Fruit fly (Drosophila melanogaster) whole organism, wandering third instar larva: Measurements from ENCODE around the gene hec.

Experiments used
- Abd-B ChIP-seq: fragments of >200 bp; optimal IDR thresholded peaks from 2 replicates; lab custom pipeline; 2017; ENCODE audit warnings: missing biosample characterization, missing genetic modification characterization
- CG32264 ChIP-seq: fragments of 200-800 bp; sonication (Bioruptor generic); optimal IDR thresholded peaks from 2 replicates; lab custom pipeline; 2016; ENCODE audit warnings: missing biosample characterization, missing genetic modification characterization
- CG9705 ChIP-seq: fragments of 200-800 bp; sonication (Bioruptor generic); optimal IDR thresholded peaks from 2 replicates; lab custom pipeline; 2018; ENCODE audit warnings: missing biosample characterization, mild to moderate bottlenecking, missing genetic modification characterization
- CrebA ChIP-seq: fragments of 200-800 bp; sonication (Bioruptor generic); optimal IDR thresholded peaks from 2 replicates; lab custom pipeline; 2016; ENCODE audit warnings: missing biosample characterization, mild to moderate bottlenecking, missing genetic modification characterization, borderline replicate concordance
- Dfd ChIP-seq: fragments of >200 bp; optimal IDR thresholded peaks from 2 replicates; lab custom pipeline; 2017; ENCODE audit warnings: missing biosample characterization, missing genetic modification characterization
- GATAd ChIP-seq: sonication (Bioruptor generic); optimal IDR thresholded peaks from 2 replicates; lab custom pipeline; 2016; ENCODE audit warnings: missing biosample characterization, missing genetic modification characterization
- Hnf4 ChIP-seq: fragments of 200-800 bp; sonication (Bioruptor generic); optimal IDR thresholded peaks from 2 replicates; lab custom pipeline; 2016; ENCODE audit warnings: missing biosample characterization, mild to moderate bottlenecking, missing genetic modification characterization
- Hr78 ChIP-seq: fragments of >200 bp; optimal IDR thresholded peaks from 2 replicates; lab custom pipeline; 2017; ENCODE audit warnings: missing biosample characterization, missing genetic modification characterization
- Hr83 ChIP-seq: fragments of 200-300 bp; sonication (Bioruptor generic); optimal IDR thresholded peaks from 2 replicates; lab custom pipeline; 2016; ENCODE audit warnings: missing biosample characterization, mild to moderate bottlenecking, missing genetic modification characterization, moderate library complexity; ENCODE audit not compliant: poor library complexity, severe bottlenecking
- Jra ChIP-seq: sonication (Bioruptor generic); optimal IDR thresholded peaks from 2 replicates; lab custom pipeline; 2016; ENCODE audit warnings: missing biosample characterization, missing genetic modification characterization
- Mio ChIP-seq: sonication (Bioruptor generic); optimal IDR thresholded peaks from 2 replicates; lab custom pipeline; 2016; ENCODE audit warnings: missing biosample characterization, missing genetic modification characterization
- Myc ChIP-seq: fragments of >200 bp; optimal IDR thresholded peaks from 2 replicates; lab custom pipeline; 2017
- N ChIP-seq: fragments of >200 bp; optimal IDR thresholded peaks from 2 replicates; lab custom pipeline; 2018; ENCODE audit warnings: missing biosample characterization, missing external identifiers, missing genetic modification characterization
- OdsH ChIP-seq: fragments of 200-800 bp; sonication (Bioruptor generic); optimal IDR thresholded peaks from 2 replicates; lab custom pipeline; 2016; ENCODE audit warnings: missing biosample characterization, mild to moderate bottlenecking, missing genetic modification characterization
- Rel ChIP-seq, 2 experiments: fragments of 200-800 bp; sonication (Bioruptor generic) in 1 of 2; optimal IDR thresholded peaks; 2 replicates in 1 of 2; 3 replicates in 1 of 2; lab custom pipeline; 2016 to 2019; ENCODE audit warnings: mild to moderate bottlenecking in 2 of 2, missing biosample characterization in 2 of 2, missing genetic modification characterization in 2 of 2, moderate library complexity in 1 of 2
- Vsx2 ChIP-seq: fragments of 200-300, 225-300 bp; sonication (Bioruptor generic); optimal IDR thresholded peaks from 2 replicates; lab custom pipeline; 2018; ENCODE audit warnings: missing biosample characterization, missing genetic modification characterization; ENCODE audit not compliant: partially characterized antibody
- br ChIP-seq: fragments of 200-800 bp; sonication (Bioruptor generic); optimal IDR thresholded peaks from 2 replicates; lab custom pipeline; 2016; ENCODE audit warnings: missing biosample characterization, missing genetic modification characterization
- dl ChIP-seq, 2 experiments: fragments of 175-275, 200-275 bp in 1 of 2; fragments of 200-275 bp in 1 of 2; sonication (Bioruptor generic); optimal IDR thresholded peaks; lab custom pipeline; 2018; ENCODE audit warnings: mild to moderate bottlenecking in 2 of 2, missing biosample characterization in 2 of 2, missing genetic modification characterization in 2 of 2, moderate library complexity in 2 of 2; ENCODE audit not compliant: partially characterized antibody in 2 of 2, insufficient read depth in 1 of 2
- dmrt93B ChIP-seq: fragments of 200-800 bp; sonication (Bioruptor generic); optimal IDR thresholded peaks from 2 replicates; lab custom pipeline; 2018; ENCODE audit warnings: missing biosample characterization, mild to moderate bottlenecking, missing genetic modification characterization
- foxo ChIP-seq, 2 experiments: fragments of 200-800 bp; sonication (Bioruptor generic); optimal IDR thresholded peaks; 2 replicates in 1 of 2; 3 replicates in 1 of 2; lab custom pipeline; 2016 to 2017; ENCODE audit warnings: missing biosample characterization in 2 of 2, missing genetic modification characterization in 2 of 2
- h ChIP-seq: fragments of 200-800 bp; sonication (Bioruptor generic); optimal IDR thresholded peaks from 3 replicates; lab custom pipeline; 2016; ENCODE audit warnings: missing biosample characterization, mild to moderate bottlenecking, missing genetic modification characterization
- jim ChIP-seq: fragments of 175-275, 200-325 bp; sonication (Bioruptor generic); optimal IDR thresholded peaks from 2 replicates; lab custom pipeline; 2016; ENCODE audit warnings: missing biosample characterization, mild to moderate bottlenecking, missing genetic modification characterization
- lola ChIP-seq: fragments of >200 bp; optimal IDR thresholded peaks from 2 replicates; lab custom pipeline; 2017; ENCODE audit warnings: missing biosample characterization, missing genetic modification characterization
- psq ChIP-seq: fragments of 200-800 bp; sonication (Bioruptor generic); optimal IDR thresholded peaks from 3 replicates; lab custom pipeline; 2017; ENCODE audit warnings: missing biosample characterization, mild to moderate bottlenecking, missing genetic modification characterization, moderate library complexity
- rgr ChIP-seq: fragments of 200-800 bp; sonication (Bioruptor generic); optimal IDR thresholded peaks from 3 replicates; lab custom pipeline; 2016; ENCODE audit warnings: missing biosample characterization, mild to moderate bottlenecking, missing genetic modification characterization
- sage ChIP-seq: fragments of 200-800 bp; sonication (Bioruptor generic); optimal IDR thresholded peaks from 2 replicates; lab custom pipeline; 2016; ENCODE audit warnings: missing biosample characterization, mild to moderate bottlenecking, missing genetic modification characterization
- sv ChIP-seq: fragments of 200-800 bp; sonication (Bioruptor generic); optimal IDR thresholded peaks from 3 replicates; lab custom pipeline; 2016; ENCODE audit warnings: missing biosample characterization, missing genetic modification characterization
- tai ChIP-seq: sonication (Bioruptor generic); optimal IDR thresholded peaks from 2 replicates; lab custom pipeline; 2016; ENCODE audit warnings: missing biosample characterization, missing genetic modification characterization
- woc ChIP-seq: sonication (Bioruptor generic); optimal IDR thresholded peaks from 2 replicates; lab custom pipeline; 2016; ENCODE audit warnings: missing biosample characterization, mild to moderate bottlenecking, missing genetic modification characterization

hec gene

dm6 chrX:12957412-12957895 lies at the start of gene hec:
Gene hec (minus strand): TSS chrX:12957462.
- TF ChIP-seq rgr (GFP tag; lab: Kevin White, UChicago), result no peak
- TF ChIP-seq, all 38 proteins: peak for 0

- TF ChIP-seq Vsx2 (GFP tag; lab: Kevin White, UChicago) (no peak), OdsH (GFP tag; lab: Kevin White, UChicago) (no peak), CrebA (GFP tag; lab: Kevin White, UChicago) (no peak), lola (GFP tag; lab: Kevin White, UChicago) (no peak), h (GFP tag; lab: Kevin White, UChicago) (no peak), jim (GFP tag; lab: Kevin White, UChicago) (no peak), Myc (lab: Kevin White, UChicago) (no peak), psq (GFP tag; lab: Kevin White, UChicago) (no peak), Mio (GFP tag; lab: Kevin White, UChicago) (no peak), sage (GFP tag; lab: Kevin White, UChicago) (no peak), Dfd (no peak), dl (GFP tag; optimal IDR thresholded peaks at IDR 0.05; lab: Kevin White, UChicago; ENCODE audit: insufficient read depth in 1 of 2, partially characterized antibody in 2 of 2) (no peak), CG32264 (GFP tag; lab: Kevin White, UChicago) (no peak)
Measured at dm6 chrX:13004779-13005178, 47.5 kb upstream of the hec start, which contains the start of gene CG15719. Gene CG15719 (minus strand): TSS chrX:13004879.

- TF ChIP-seq br (GFP tag; lab: Kevin White, UChicago) (no peak), Dfd (peak; percentile 67)
- TF ChIP-seq, all 38 proteins: peak for 1
Measured at dm6 chrX:12988025-12988801, 31.0 kb upstream of the hec start, which contains the start of gene rsh. Gene rsh (plus strand): TSS chrX:12988615.

dm6 chrX:12986948-12987450 lies 29.7 kb upstream of the hec start:
- TF ChIP-seq Abd-B (no peak), foxo (GFP tag; optimal IDR thresholded peaks at IDR 0.05; lab: Kevin White, UChicago) (no peak), Myc (lab: Kevin White, UChicago) (no peak), lola (GFP tag; lab: Kevin White, UChicago) (no peak), N (GFP tag; lab: Kevin White, UChicago) (no peak), tai (no peak), woc (no peak), CG9705 (no peak), h (GFP tag; lab: Kevin White, UChicago) (no peak), Rel (GFP tag; optimal IDR thresholded peaks at IDR 0.05; lab: Kevin White, UChicago) (no peak), Rel (tag; optimal IDR thresholded peaks at IDR 0.05; lab: Kevin White, UChicago) (no peak), dmrt93B (GFP tag; lab: Kevin White, UChicago) (no peak)
- TF ChIP-seq, all 38 proteins: peak for 0

dm6 chrX:12984224-12984623 lies 27.0 kb upstream of the hec start, which contains the start of gene CG32643:
Gene CG32643 (plus strand): TSS chrX:12984524.
- no peak for TF ChIP-seq GATAd
- TF ChIP-seq dmrt93B (GFP tag; lab: Kevin White, UChicago), result no peak
- no peak for TF ChIP-seq CrebA (GFP tag; lab: Kevin White, UChicago)
- no peak for TF ChIP-seq Myc (lab: Kevin White, UChicago)
- no peak for TF ChIP-seq Jra (GFP tag; lab: Kevin White, UChicago)
- no peak for TF ChIP-seq psq (GFP tag; lab: Kevin White, UChicago)
- TF ChIP-seq Hr78 (GFP tag; lab: Kevin White, UChicago), result no peak
- no peak for TF ChIP-seq sv (GFP tag; lab: Kevin White, UChicago)
- no peak for TF ChIP-seq jim (GFP tag; lab: Kevin White, UChicago)
- no peak for TF ChIP-seq Vsx2 (GFP tag; lab: Kevin White, UChicago)
- no peak for TF ChIP-seq Hr83 (GFP tag; lab: Kevin White, UChicago)
- no peak for TF ChIP-seq OdsH (GFP tag; lab: Kevin White, UChicago)
- TF ChIP-seq rgr (GFP tag; lab: Kevin White, UChicago), result no peak
- no peak for TF ChIP-seq Hnf4 (GFP tag; lab: Kevin White, UChicago)
- no peak for TF ChIP-seq sage (GFP tag; lab: Kevin White, UChicago)
- TF ChIP-seq br (GFP tag; lab: Kevin White, UChicago), result no peak
